Fruit fly (Drosophila melanogaster): ENCODE measurements around the gene CG14397.
A peak's percentile ranks its signal among the peaks of the same experiment; 100 is the strongest.

CG14397 gene

DNA sequence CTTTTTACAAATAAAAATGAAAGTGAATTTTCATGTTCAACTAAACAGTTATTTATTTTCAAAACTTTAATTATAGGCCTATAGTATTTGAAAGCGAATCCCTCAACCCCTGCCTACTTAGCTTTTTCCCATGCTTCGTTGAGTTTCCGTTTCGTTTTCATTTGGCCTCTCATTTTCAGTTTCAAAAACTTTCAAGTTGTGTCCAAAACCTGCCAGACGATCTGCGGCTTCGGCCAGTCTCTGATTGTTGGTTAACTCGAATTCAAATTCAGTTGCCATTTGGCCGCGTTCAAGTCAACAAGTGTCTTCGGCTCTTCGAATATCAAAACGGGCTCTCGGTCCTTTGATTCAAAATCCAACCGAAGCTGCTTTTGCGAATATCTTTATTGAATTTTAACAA lies at the start of gene CG14397:
Gene CG14397 (plus strand): TSS at position 270 of the 400 bp plus-strand sequence.
- TF ChIP-seq CG7045 (GFP tag; optimal IDR thresholded peaks at IDR 0.05) (no peak), bab1 (GFP tag; optimal IDR thresholded peaks at IDR 0.05) (no peak), kay (GFP tag; ENCODE audit: borderline replicate concordance) (no peak), Clk (GFP tag; optimal IDR thresholded peaks at IDR 0.05) (no peak), CG11617 (GFP tag; optimal IDR thresholded peaks at IDR 0.05) (no peak), CG12768 (GFP tag; optimal IDR thresholded peaks at IDR 0.05) (no peak), CG7101 (tag; optimal IDR thresholded peaks at IDR 0.05) (no peak), CG14711 (tag; optimal IDR thresholded peaks at IDR 0.05) (no peak), pad (GFP tag; optimal IDR thresholded peaks at IDR 0.05) (no peak), Crg-1 (GFP tag; optimal IDR thresholded peaks at IDR 0.05) (no peak), Hr96 (GFP tag; optimal IDR thresholded peaks at IDR 0.05) (no peak), ovo (GFP tag; optimal IDR thresholded peaks at IDR 0.05) (no peak), toe (GFP tag; optimal IDR thresholded peaks at IDR 0.05) (no peak), CG33017 (tag; optimal IDR thresholded peaks at IDR 0.05) (no peak), Mnt (GFP tag; optimal IDR thresholded peaks at IDR 0.05) (no peak), CG1620 (GFP tag; optimal IDR thresholded peaks at IDR 0.05) (no peak), CG5204 (GFP tag; optimal IDR thresholded peaks at IDR 0.05) (no peak), tj (GFP tag; optimal IDR thresholded peaks at IDR 0.05) (no peak), cic (GFP tag; optimal IDR thresholded peaks at IDR 0.05) (no peak)

DNA sequence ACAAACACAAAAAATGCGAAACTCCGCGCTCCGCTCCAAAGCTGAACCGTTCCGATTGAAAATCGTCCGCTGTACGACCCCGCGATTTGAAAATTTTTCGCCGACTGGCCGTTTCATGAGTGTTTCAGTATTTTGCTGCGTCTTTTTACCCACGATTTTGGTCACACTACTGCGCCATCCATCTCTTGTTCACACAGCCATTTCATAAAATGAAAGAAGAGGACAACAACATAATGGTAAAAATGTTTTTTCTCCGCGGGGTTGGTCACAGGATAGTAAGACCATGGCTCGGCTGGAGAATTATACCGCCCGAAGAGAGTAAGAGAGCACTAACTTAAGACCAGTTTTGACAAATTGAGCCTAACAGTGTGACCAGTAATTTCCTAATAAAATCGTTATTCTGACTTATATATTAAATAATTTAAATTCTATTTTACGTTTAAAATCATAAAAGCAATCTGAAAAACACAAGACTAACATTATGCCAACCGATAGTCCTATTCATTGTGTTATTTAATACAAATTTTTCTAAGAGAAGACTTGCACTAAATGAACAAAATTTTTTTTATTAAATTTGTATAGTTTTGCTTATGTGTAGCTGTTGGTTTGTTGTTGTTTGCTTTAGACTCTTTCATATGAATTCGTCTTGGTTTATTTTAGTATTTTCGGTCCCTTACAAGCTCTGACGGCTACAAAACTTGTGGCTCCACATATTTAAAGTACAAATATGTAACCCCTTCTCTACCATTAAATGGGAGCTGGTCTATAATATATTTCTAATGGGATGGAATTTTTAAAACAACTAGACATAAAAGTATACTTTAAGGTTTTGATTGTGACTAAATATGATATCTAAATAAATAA lies 38.9 kb upstream of the CG14397 start, which contains the start of gene CG42238:
Gene CG42238 (minus strand): TSS at position 292 of the 864 bp plus-strand sequence.
- TF ChIP-seq CG5204 (GFP tag; optimal IDR thresholded peaks at IDR 0.05) (no peak), CG7045 (GFP tag; optimal IDR thresholded peaks at IDR 0.05) (no peak), CG11617 (GFP tag; optimal IDR thresholded peaks at IDR 0.05) (no peak), CG33017 (tag; optimal IDR thresholded peaks at IDR 0.05) (no peak), cic (GFP tag; optimal IDR thresholded peaks at IDR 0.05) (no peak), toe (GFP tag; optimal IDR thresholded peaks at IDR 0.05) (no peak), Clk (GFP tag; optimal IDR thresholded peaks at IDR 0.05) (no peak), Crg-1 (GFP tag; optimal IDR thresholded peaks at IDR 0.05) (peak; percentile 33), CG14711 (tag; optimal IDR thresholded peaks at IDR 0.05) (no peak), tj (GFP tag; optimal IDR thresholded peaks at IDR 0.05) (peak; percentile 63), CG7101 (tag; optimal IDR thresholded peaks at IDR 0.05) (no peak), CG12768 (GFP tag; optimal IDR thresholded peaks at IDR 0.05) (no peak), Mnt (GFP tag; optimal IDR thresholded peaks at IDR 0.05) (no peak), cnc (optimal IDR thresholded peaks at IDR 0.05) (no peak), bab1 (GFP tag; optimal IDR thresholded peaks at IDR 0.05) (peak; percentile 45), Hr96 (GFP tag; optimal IDR thresholded peaks at IDR 0.05) (no peak), CG1620 (GFP tag; optimal IDR thresholded peaks at IDR 0.05) (peak; percentile 42), ovo (GFP tag; optimal IDR thresholded peaks at IDR 0.05) (no peak), kay (GFP tag; ENCODE audit: borderline replicate concordance) (no peak), pad (GFP tag; optimal IDR thresholded peaks at IDR 0.05) (no peak)

DNA sequence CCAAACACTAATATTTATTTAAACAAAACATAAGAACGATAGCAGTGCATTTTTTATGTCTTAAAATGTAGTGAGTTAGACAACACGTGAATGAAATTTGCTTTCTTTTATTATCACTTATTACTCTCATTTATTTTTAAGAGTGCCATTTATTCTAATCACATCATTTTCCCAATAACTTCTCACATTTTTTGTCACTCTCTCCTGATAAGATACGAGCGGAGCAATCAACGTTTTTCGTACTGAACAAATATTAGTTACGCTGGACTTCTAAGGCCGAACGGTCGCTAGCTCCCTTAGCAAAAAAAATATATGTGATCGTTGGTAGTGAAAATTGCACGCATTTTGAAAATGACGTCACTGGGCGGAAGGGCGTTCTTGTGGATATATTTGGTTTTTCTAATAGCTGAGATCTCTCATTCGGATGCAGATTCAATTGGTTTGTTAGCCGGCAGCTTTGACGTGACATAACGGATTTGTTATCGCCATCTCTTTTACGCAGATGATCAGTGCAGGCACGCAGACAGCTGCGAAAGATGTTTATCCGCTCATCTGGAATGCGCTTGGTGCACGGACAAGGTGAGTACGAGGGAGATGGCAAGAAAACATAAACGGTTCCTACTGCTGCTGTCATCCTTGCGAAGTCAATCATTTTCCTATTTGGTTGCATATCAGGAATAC lies 38.1 kb upstream of the CG14397 start, which contains the start of gene Itgbn:
Gene Itgbn (plus strand): TSS at position 251 of the 681 bp plus-strand sequence.
- TF ChIP-seq Mnt (GFP tag; optimal IDR thresholded peaks at IDR 0.05) (peak; percentile 48), ovo (GFP tag; optimal IDR thresholded peaks at IDR 0.05) (no peak), CG33017 (tag; optimal IDR thresholded peaks at IDR 0.05) (no peak), cic (GFP tag; optimal IDR thresholded peaks at IDR 0.05) (no peak), toe (GFP tag; optimal IDR thresholded peaks at IDR 0.05) (no peak), Clk (GFP tag; optimal IDR thresholded peaks at IDR 0.05) (no peak), CG1620 (GFP tag; optimal IDR thresholded peaks at IDR 0.05) (no peak), CG14711 (tag; optimal IDR thresholded peaks at IDR 0.05) (no peak), CG11617 (GFP tag; optimal IDR thresholded peaks at IDR 0.05) (no peak)

DNA sequence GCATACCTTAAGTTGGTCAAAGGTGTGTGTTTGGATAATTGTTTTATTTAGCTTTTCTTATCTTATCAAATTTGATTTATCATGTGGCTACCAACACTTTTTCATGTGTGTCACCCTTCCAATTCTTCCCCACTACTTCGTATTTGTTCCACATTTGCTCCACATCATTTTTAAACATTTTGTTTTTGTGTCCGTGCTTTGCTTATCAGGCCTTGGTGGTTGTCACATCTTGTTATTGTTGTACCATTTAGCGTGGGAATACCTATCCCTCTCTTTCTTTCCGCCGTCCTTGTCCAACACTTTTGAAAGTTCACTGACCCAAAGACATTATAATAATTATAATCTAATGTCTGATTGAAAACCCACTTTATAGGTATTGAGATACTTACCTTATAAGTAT lies 37.4 kb upstream of the CG14397 start:
- TF ChIP-seq kay (GFP tag; ENCODE audit: borderline replicate concordance) (peak; percentile 62), cnc (optimal IDR thresholded peaks at IDR 0.05) (no peak), Crg-1 (GFP tag; optimal IDR thresholded peaks at IDR 0.05) (no peak), CG7045 (GFP tag; optimal IDR thresholded peaks at IDR 0.05) (no peak), CG33017 (tag; optimal IDR thresholded peaks at IDR 0.05) (no peak), CG11617 (GFP tag; optimal IDR thresholded peaks at IDR 0.05) (no peak)

DNA sequence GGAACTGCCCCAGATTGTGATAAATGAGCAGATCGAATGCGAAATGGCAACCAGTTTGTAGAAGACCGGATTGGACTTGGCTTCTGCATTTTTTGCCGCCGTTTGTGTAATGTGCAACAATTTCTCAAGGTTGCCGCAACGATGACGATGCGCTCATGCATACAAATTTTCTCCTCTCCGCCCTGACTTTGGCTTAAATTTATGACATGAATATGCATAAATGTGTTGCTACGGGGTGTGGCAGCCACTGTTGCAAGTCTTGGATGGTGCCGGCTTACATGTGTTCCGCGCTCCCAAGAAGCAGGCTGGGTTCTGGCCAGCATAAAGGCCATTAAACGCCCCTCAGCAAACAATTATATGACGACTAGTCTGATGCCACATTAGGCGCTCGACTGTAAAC lies 29.4 kb upstream of the CG14397 start:
- no peak for TF ChIP-seq Crg-1 (GFP tag; optimal IDR thresholded peaks at IDR 0.05)
- no peak for TF ChIP-seq toe (GFP tag; optimal IDR thresholded peaks at IDR 0.05)
- TF ChIP-seq pad (GFP tag; optimal IDR thresholded peaks at IDR 0.05) = no peak
- no peak for TF ChIP-seq Clk (GFP tag; optimal IDR thresholded peaks at IDR 0.05)
- no peak for TF ChIP-seq Hr96 (GFP tag; optimal IDR thresholded peaks at IDR 0.05)
- TF ChIP-seq cnc (optimal IDR thresholded peaks at IDR 0.05) = no peak
- TF ChIP-seq bab1 (GFP tag; optimal IDR thresholded peaks at IDR 0.05) = no peak
- no peak for TF ChIP-seq CG11617 (GFP tag; optimal IDR thresholded peaks at IDR 0.05)

DNA sequence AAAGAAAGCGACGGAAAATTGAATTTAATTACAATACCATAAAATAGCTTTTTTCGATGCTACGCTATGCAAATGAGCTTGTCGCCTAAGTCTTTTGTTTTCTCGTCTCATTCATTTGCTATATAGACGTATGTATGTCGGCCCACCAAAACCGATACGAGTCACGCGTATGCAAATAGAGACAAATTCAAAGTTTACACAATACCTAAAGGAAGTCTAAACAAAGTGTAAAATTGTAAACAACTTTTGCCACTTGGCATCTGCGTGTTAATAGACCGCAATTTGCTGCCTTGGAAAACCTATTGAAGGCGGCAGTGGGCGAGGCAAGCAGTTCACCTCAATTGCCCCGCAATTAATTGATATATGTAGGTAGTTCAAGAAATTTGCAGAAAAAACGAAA lies 28.4 kb upstream of the CG14397 start:
- TF ChIP-seq CG11617 (GFP tag; optimal IDR thresholded peaks at IDR 0.05) (no peak), cnc (optimal IDR thresholded peaks at IDR 0.05) (no peak), CG33017 (tag; optimal IDR thresholded peaks at IDR 0.05) (no peak), CG5204 (GFP tag; optimal IDR thresholded peaks at IDR 0.05) (no peak), cic (GFP tag; optimal IDR thresholded peaks at IDR 0.05) (no peak), CG1620 (GFP tag; optimal IDR thresholded peaks at IDR 0.05) (no peak), toe (GFP tag; optimal IDR thresholded peaks at IDR 0.05) (no peak), bab1 (GFP tag; optimal IDR thresholded peaks at IDR 0.05) (no peak), CG7045 (GFP tag; optimal IDR thresholded peaks at IDR 0.05) (no peak), kay (GFP tag; ENCODE audit: borderline replicate concordance) (no peak), CG14711 (tag; optimal IDR thresholded peaks at IDR 0.05) (no peak), Mnt (GFP tag; optimal IDR thresholded peaks at IDR 0.05) (no peak)
